Worm (Caenorhabditis elegans) whole organism, young adult: Measurements from ENCODE around the gene acs-17.

Experiments
- B0019.2 ChIP-seq: fragments of 200-800 bp; sonication (Bioruptor generic); conservative IDR thresholded peaks from 2 replicates; pipeline ENCODE4 v1.3.6; 2022; ENCODE audit warnings: missing genetic modification reagents, missing genetic modification characterization, missing compliant biosample characterization
- B0035.1 ChIP-seq: sonication (generic microtip); optimal IDR thresholded peaks from 2 replicates; lab custom pipeline; 2016; ENCODE audit warnings: missing genetic modification characterization, mild to moderate bottlenecking, missing compliant biosample characterization, missing genotype, missing genetic modification reagents
- C17E4.6 ChIP-seq: fragments of 200-800 bp; sonication (Bioruptor generic); IDR thresholded peaks from 2 replicates; pipeline ENCODE4 v1.3.6; 2022; ENCODE audit warnings: missing genetic modification reagents, missing genetic modification characterization, missing compliant biosample characterization
- D2030.7 ChIP-seq: fragments of 200-800 bp; sonication (Bioruptor generic); IDR thresholded peaks from 2 replicates; pipeline ENCODE4 v1.3.6; 2022; ENCODE audit warnings: missing genetic modification reagents, missing genetic modification characterization, missing compliant biosample characterization
- F10E7.11 ChIP-seq: sonication (generic microtip); optimal IDR thresholded peaks from 2 replicates; lab custom pipeline; 2017; ENCODE audit warnings: mild to moderate bottlenecking, missing genetic modification characterization, moderate library complexity, missing compliant biosample characterization
- F39B2.1 ChIP-seq: fragments of 200-800 bp; sonication (Bioruptor generic); IDR thresholded peaks from 2 replicates; pipeline ENCODE4 v1.3.6; 2022; ENCODE audit warnings: missing genetic modification reagents, missing genetic modification characterization, missing compliant biosample characterization
- F49E8.2 ChIP-seq: sonication (generic microtip); optimal IDR thresholded peaks from 3 replicates; lab custom pipeline; 2017; ENCODE audit warnings: missing genetic modification characterization, mild to moderate bottlenecking, missing compliant biosample characterization, antibody characterized with exemption, moderate library complexity; ENCODE audit not compliant: insufficient read depth
- F55B11.4 ChIP-seq: sonication (generic microtip); optimal IDR thresholded peaks from 2 replicates; lab custom pipeline; 2016; ENCODE audit warnings: missing compliant biosample characterization, missing genetic modification characterization, borderline replicate concordance; ENCODE audit not compliant: insufficient read depth
- F57A8.1 ChIP-seq: fragments of 200-800 bp; sonication (Bioruptor generic); optimal IDR thresholded peaks from 2 replicates; lab custom pipeline; 2018; ENCODE audit warnings: mild to moderate bottlenecking, missing genetic modification characterization, moderate library complexity, missing compliant biosample characterization
- K12H6.12 ChIP-seq: fragments of 200-800 bp; sonication (Bioruptor generic); optimal IDR thresholded peaks from 2 replicates; lab custom pipeline; 2018; ENCODE audit warnings: mild to moderate bottlenecking, missing genetic modification characterization, missing compliant biosample characterization
- Y53G8AR.9 ChIP-seq: fragments of 200-800 bp; sonication (Bioruptor generic); conservative IDR thresholded peaks from 2 replicates; pipeline ENCODE4 v1.3.6; 2022; ENCODE audit warnings: missing genetic modification reagents, missing genetic modification characterization, missing compliant biosample characterization
- akir-1 ChIP-seq: fragments of 200-800 bp; sonication (Bioruptor generic); optimal IDR thresholded peaks from 2 replicates; lab custom pipeline; 2018; ENCODE audit warnings: mild to moderate bottlenecking, missing genetic modification characterization, moderate library complexity, missing compliant biosample characterization
- atf-7 ChIP-seq: sonication (generic microtip); optimal IDR thresholded peaks from 2 replicates; lab custom pipeline; 2017; ENCODE audit warnings: mild to moderate bottlenecking, missing genetic modification characterization, missing compliant biosample characterization
- attf-3 ChIP-seq: fragments of 200-800 bp; sonication (Bioruptor generic); conservative IDR thresholded peaks from 2 replicates; pipeline ENCODE4 v1.3.6; 2022; ENCODE audit warnings: missing genetic modification reagents, missing genetic modification characterization, missing compliant biosample characterization
- attf-5 ChIP-seq: fragments of 200-800 bp; sonication (Bioruptor generic); optimal IDR thresholded peaks from 2 replicates; lab custom pipeline; 2018; ENCODE audit warnings: mild to moderate bottlenecking, missing genetic modification characterization, missing compliant biosample characterization
- attf-6 ChIP-seq: fragments of 200-800 bp; sonication (Bioruptor generic); IDR thresholded peaks from 2 replicates; pipeline ENCODE4 v1.3.6; 2022; ENCODE audit warnings: missing genetic modification reagents, missing genetic modification characterization, missing compliant biosample characterization
- bed-1 ChIP-seq: fragments of 200-800 bp; sonication (Bioruptor generic); IDR thresholded peaks from 2 replicates; pipeline ENCODE4 v1.3.6; 2022; ENCODE audit warnings: missing genetic modification reagents, missing genetic modification characterization, missing compliant biosample characterization
- cebp-1 ChIP-seq, 2 experiments: fragments of 200-800 bp in 1 of 2; sonication (Bioruptor generic) in 1 of 2; sonication (generic microtip) in 1 of 2; IDR thresholded peaks in 1 of 2; optimal IDR thresholded peaks in 1 of 2; 2 replicates each; pipeline versions ENCODE4 v1.3.6 to Lab custom; 2017 to 2022; ENCODE audit warnings: missing compliant biosample characterization in 2 of 2, missing genetic modification characterization in 2 of 2, mild to moderate bottlenecking in 1 of 2, missing genetic modification reagents in 1 of 2, moderate library complexity in 1 of 2
- cebp-2 ChIP-seq: fragments of 200-800 bp; sonication (Bioruptor generic); IDR thresholded peaks from 2 replicates; pipeline ENCODE4 v1.3.6; 2022; ENCODE audit warnings: missing genetic modification characterization, missing compliant biosample characterization
- ceh-100 ChIP-seq: fragments of 200-800 bp; sonication (Bioruptor generic); IDR thresholded peaks from 2 replicates; pipeline ENCODE4 v1.3.6; 2022; ENCODE audit warnings: missing genetic modification reagents, missing genetic modification characterization, missing compliant biosample characterization
- ceh-40 ChIP-seq: fragments of 200-800 bp; sonication (Bioruptor generic); IDR thresholded peaks from 2 replicates; pipeline ENCODE4 v1.3.6; 2022; ENCODE audit warnings: missing genetic modification characterization, missing compliant biosample characterization
- ceh-91 ChIP-seq: fragments of 200-800 bp; sonication (Bioruptor generic); IDR thresholded peaks from 2 replicates; pipeline ENCODE4 v1.3.6; 2022; ENCODE audit warnings: missing genetic modification reagents, missing genetic modification characterization, missing compliant biosample characterization
- chd-7 ChIP-seq: sonication (generic microtip); optimal IDR thresholded peaks from 2 replicates; lab custom pipeline; 2016; ENCODE audit warnings: mild to moderate bottlenecking, missing genetic modification characterization, moderate library complexity, missing compliant biosample characterization
- dox-1 ChIP-seq: fragments of 200-800 bp; sonication (Bioruptor generic); IDR thresholded peaks from 2 replicates; pipeline ENCODE4 v1.3.6; 2022; ENCODE audit warnings: missing genetic modification reagents, missing genetic modification characterization, missing compliant biosample characterization
- dpff-1 ChIP-seq: sonication (generic microtip); optimal IDR thresholded peaks from 2 replicates; lab custom pipeline; 2017; ENCODE audit warnings: mild to moderate bottlenecking, missing genetic modification characterization, missing compliant biosample characterization
- dpl-1 ChIP-seq: fragments of 150-350 bp; optimal IDR thresholded peaks from 2 replicates; lab custom pipeline; 2014; ENCODE audit warnings: missing biosample characterization, missing genetic modification reagents, missing genetic modification characterization
- efl-1 ChIP-seq: fragments of 150-350 bp; optimal IDR thresholded peaks from 2 replicates; lab custom pipeline; 2014; ENCODE audit warnings: missing biosample characterization, missing genetic modification reagents, missing genetic modification characterization
- fkh-3 ChIP-seq: sonication (generic microtip); optimal IDR thresholded peaks from 2 replicates; lab custom pipeline; 2016; ENCODE audit warnings: mild to moderate bottlenecking, missing genetic modification characterization, missing compliant biosample characterization
- hlh-12 ChIP-seq: sonication (generic microtip); optimal IDR thresholded peaks from 2 replicates; lab custom pipeline; 2016; ENCODE audit warnings: missing genetic modification characterization, missing compliant biosample characterization
- hlh-26 ChIP-seq: fragments of 200-800 bp; sonication (Bioruptor generic); conservative IDR thresholded peaks from 2 replicates; pipeline ENCODE4 v1.3.6; 2022; ENCODE audit warnings: missing genetic modification reagents, missing genetic modification characterization, missing compliant biosample characterization
- hrde-1 ChIP-seq: sonication (generic microtip); optimal IDR thresholded peaks from 2 replicates; lab custom pipeline; 2016; ENCODE audit warnings: missing genetic modification characterization, mild to moderate bottlenecking, missing compliant biosample characterization, moderate library complexity, missing genotype, missing genetic modification reagents, borderline replicate concordance
- let-526 ChIP-seq: fragments of 200-800 bp; sonication (Bioruptor generic); IDR thresholded peaks from 2 replicates; pipeline ENCODE4 v1.3.6; 2022; ENCODE audit warnings: missing genetic modification reagents, missing genetic modification characterization, missing compliant biosample characterization
- lin-35 ChIP-seq, 3 experiments: fragments of 150-350 bp in 2 of 3; sonication (generic microtip) in 1 of 3; optimal IDR thresholded peaks; 2 replicates each; lab custom pipeline; 2014 to 2018; ENCODE audit warnings: missing biosample characterization in 3 of 3, missing genetic modification characterization in 3 of 3, missing genetic modification reagents in 3 of 3
- lin-40 ChIP-seq: sonication (generic microtip); optimal IDR thresholded peaks from 2 replicates; lab custom pipeline; 2016; ENCODE audit warnings: missing genetic modification characterization, mild to moderate bottlenecking, missing compliant biosample characterization, missing genotype, missing genetic modification reagents
- lir-1 ChIP-seq: fragments of 200-800 bp; sonication (Bioruptor generic); conservative IDR thresholded peaks from 2 replicates; pipeline ENCODE4 v1.3.6; 2022; ENCODE audit warnings: missing genetic modification reagents, missing genetic modification characterization, missing compliant biosample characterization
- madf-6 ChIP-seq: fragments of 200-800 bp; sonication (Bioruptor generic); IDR thresholded peaks from 2 replicates; pipeline ENCODE4 v1.3.6; 2022; ENCODE audit warnings: missing genetic modification reagents, missing genetic modification characterization, missing compliant biosample characterization
- madf-8 ChIP-seq: fragments of 200-800 bp; sonication (Bioruptor generic); conservative IDR thresholded peaks from 2 replicates; pipeline ENCODE4 v1.3.6; 2022; ENCODE audit warnings: missing genetic modification reagents, missing genetic modification characterization, missing compliant biosample characterization
- nfya-1 ChIP-seq: sonication (generic microtip); optimal IDR thresholded peaks from 2 replicates; lab custom pipeline; 2017; ENCODE audit warnings: antibody characterized with exemption, missing compliant biosample characterization, missing genetic modification characterization, borderline replicate concordance; ENCODE audit not compliant: insufficient read depth
- nfyb-1 ChIP-seq: fragments of 200-800 bp; sonication (Bioruptor generic); IDR thresholded peaks from 2 replicates; pipeline ENCODE4 v1.3.6; 2022; ENCODE audit warnings: missing genetic modification reagents, missing genetic modification characterization, missing compliant biosample characterization
- rec-8 ChIP-seq, 2 experiments: sonication (generic microtip); optimal IDR thresholded peaks; 2 replicates each; lab custom pipeline; 2016; ENCODE audit warnings: mild to moderate bottlenecking in 2 of 2, missing genetic modification characterization in 2 of 2, missing genetic modification reagents in 2 of 2, missing genotype in 2 of 2, missing biosample characterization in 1 of 2, missing compliant biosample characterization in 1 of 2, moderate library complexity in 1 of 2
- somi-1 ChIP-seq: fragments of 200-800 bp; sonication (Bioruptor generic); optimal IDR thresholded peaks from 2 replicates; lab custom pipeline; 2018; ENCODE audit warnings: mild to moderate bottlenecking, missing genetic modification characterization, missing compliant biosample characterization
- tbx-9 ChIP-seq: sonication (generic microtip); optimal IDR thresholded peaks from 2 replicates; lab custom pipeline; 2016; ENCODE audit warnings: borderline replicate concordance, missing genetic modification characterization, inconsistent platforms, missing compliant biosample characterization
- tlf-1 ChIP-seq: fragments of 200-800 bp; sonication (Bioruptor generic); optimal IDR thresholded peaks from 2 replicates; lab custom pipeline; 2018; ENCODE audit warnings: mild to moderate bottlenecking, missing genetic modification characterization, missing compliant biosample characterization
- zfh-2 ChIP-seq: fragments of 200-800 bp; sonication (Bioruptor generic); conservative IDR thresholded peaks from 2 replicates; pipeline ENCODE4 v1.3.6; 2022; ENCODE audit warnings: missing genetic modification reagents, missing genetic modification characterization, missing compliant biosample characterization
- zim-3 ChIP-seq: sonication (generic microtip); optimal IDR thresholded peaks from 2 replicates; lab custom pipeline; 2017; ENCODE audit warnings: mild to moderate bottlenecking, missing genetic modification characterization, moderate library complexity, missing compliant biosample characterization
- ztf-22 ChIP-seq: fragments of 200-800 bp; sonication (Bioruptor generic); optimal IDR thresholded peaks from 2 replicates; lab custom pipeline; 2018; ENCODE audit warnings: mild to moderate bottlenecking, missing genetic modification characterization, moderate library complexity, missing compliant biosample characterization
- ztf-6 ChIP-seq: fragments of 200-800 bp; sonication (Bioruptor generic); IDR thresholded peaks from 2 replicates; pipeline ENCODE4 v1.3.6; 2022; ENCODE audit warnings: missing genetic modification reagents, missing genetic modification characterization, missing compliant biosample characterization

Gene acs-17

ce11 chrX:5984581-5985039, 40.3 kb upstream of the acs-17 start, which contains the start of gene klp-13 (continued):
- TF ChIP-seq zfh-2 (GFP tag; lab: Robert Waterston, UW) (peak; percentile 97), B0035.1 (no peak), lir-1 (GFP tag; lab: Robert Waterston, UW) (no peak), attf-3 (GFP tag; lab: Robert Waterston, UW) (no peak), Y53G8AR.9 (GFP tag; lab: Robert Waterston, UW) (peak; percentile 33; the same call in 1 of the 2 replicates), B0019.2 (GFP tag; lab: Robert Waterston, UW) (no peak), akir-1 (GFP tag; lab: Kevin White, UChicago) (no peak), bed-1 (GFP tag; lab: Robert Waterston, UW) (no peak), F39B2.1 (GFP tag; lab: Robert Waterston, UW) (no peak), dpff-1 (tag; lab: Kevin White, UChicago) (no peak), nfyb-1 (GFP tag; lab: Robert Waterston, UW) (peak; percentile 77), F55B11.4 (tag; lab: Kevin White, UChicago) (no peak), lin-40 (tag; lab: Kevin White, UChicago) (peak; percentile 78), tbx-9 (tag; lab: Kevin White, UChicago) (no peak), zim-3 (tag; lab: Kevin White, UChicago) (no peak), F10E7.11 (tag; lab: Kevin White, UChicago) (no peak), fkh-3 (tag; lab: Kevin White, UChicago) (no peak), chd-7 (tag; lab: Kevin White, UChicago) (peak; percentile 64), K12H6.12 (tag; lab: Kevin White, UChicago) (peak; percentile 90), somi-1 (GFP tag; lab: Kevin White, UChicago) (peak; percentile 16), rec-8 (tag; optimal IDR thresholded peaks at IDR 0.05; lab: Kevin White, UChicago) (no peak), ceh-100 (GFP tag; lab: Robert Waterston, UW) (no peak), hlh-12 (tag; lab: Kevin White, UChicago) (no peak), ztf-22 (GFP tag; lab: Kevin White, UChicago) (no peak), dox-1 (peak; percentile 65; the same call in 1 of the 2 replicates), attf-5 (GFP tag; lab: Kevin White, UChicago) (peak; percentile 82), C17E4.6 (GFP tag; lab: Robert Waterston, UW) (no peak), efl-1 (GFP tag; lab: Kevin White, UChicago) (peak; percentile 70), cebp-2 (GFP tag; lab: Robert Waterston, UW) (no peak), let-526 (no peak), hrde-1 (tag; lab: Kevin White, UChicago) (no peak), madf-8 (GFP tag; lab: Robert Waterston, UW) (no peak), tlf-1 (GFP tag; lab: Kevin White, UChicago) (no peak), ceh-40 (no peak), dpl-1 (GFP tag; lab: Kevin White, UChicago) (peak; percentile 51), D2030.7 (GFP tag; lab: Robert Waterston, UW) (no peak), ztf-6 (GFP tag; lab: Robert Waterston, UW) (no peak), F57A8.1 (peak; percentile 55), ceh-91 (GFP tag; lab: Robert Waterston, UW) (no peak), lin-35 (GFP tag; optimal IDR thresholded peaks at IDR 0.05; lab: Kevin White, UChicago) (peak in 1 of 3 experiments; percentile 83), madf-6 (GFP tag; lab: Robert Waterston, UW) (peak; percentile 61; the same call in 1 of the 2 replicates), attf-6 (GFP tag; lab: Robert Waterston, UW) (no peak), hlh-26 (GFP tag; lab: Robert Waterston, UW) (no peak), nfya-1 (no peak), cebp-1 (GFP tag; IDR thresholded peaks at IDR 0.05; lab: Robert Waterston, UW) (no peak), cebp-1 (tag; optimal IDR thresholded peaks at IDR 0.05; lab: Kevin White, UChicago) (no peak), F49E8.2 (no peak), atf-7 (tag; lab: Kevin White, UChicago) (no peak)
